Fruit fly (Drosophila melanogaster) S2 (cell line): ENCODE data around the gene emc.

Experiments used
- CG8478 ChIP-seq: fragments of >200 bp; optimal IDR thresholded peaks from 2 replicates; lab custom pipeline; 2018
- CTCF ChIP-seq, 2 experiments: fragments of >200 bp; optimal IDR thresholded peaks; 2 replicates each; lab custom pipeline; 2018

The emc gene

dm6 chr3L:722386-722785, 26.8 kb upstream of the emc start:
- TF ChIP-seq CG8478 = no peak
- TF ChIP-seq CTCF (optimal IDR thresholded peaks at IDR 0.05; lab: Kevin White, UChicago) = no peak

dm6 chr3L:723654-724461, 25.3 kb upstream of the emc start:
- no peak for TF ChIP-seq CG8478
- TF ChIP-seq CTCF (optimal IDR thresholded peaks at IDR 0.05; lab: Kevin White, UChicago) = no peak

- TF ChIP-seq CTCF (optimal IDR thresholded peaks at IDR 0.05; lab: Kevin White, UChicago) (no peak), CG8478 (no peak)
Measured at dm6 chr3L:724518-725341, 24.5 kb upstream of the emc start.

- TF ChIP-seq CTCF (optimal IDR thresholded peaks at IDR 0.05; lab: Kevin White, UChicago) (no peak), CG8478 (no peak)
Measured at dm6 chr3L:725527-726191, 23.5 kb upstream of the emc start.

- TF ChIP-seq CG8478 (no peak), CTCF (optimal IDR thresholded peaks at IDR 0.05; lab: Kevin White, UChicago) (no peak)
Measured at dm6 chr3L:726486-727180, 22.6 kb upstream of the emc start.

DNA sequence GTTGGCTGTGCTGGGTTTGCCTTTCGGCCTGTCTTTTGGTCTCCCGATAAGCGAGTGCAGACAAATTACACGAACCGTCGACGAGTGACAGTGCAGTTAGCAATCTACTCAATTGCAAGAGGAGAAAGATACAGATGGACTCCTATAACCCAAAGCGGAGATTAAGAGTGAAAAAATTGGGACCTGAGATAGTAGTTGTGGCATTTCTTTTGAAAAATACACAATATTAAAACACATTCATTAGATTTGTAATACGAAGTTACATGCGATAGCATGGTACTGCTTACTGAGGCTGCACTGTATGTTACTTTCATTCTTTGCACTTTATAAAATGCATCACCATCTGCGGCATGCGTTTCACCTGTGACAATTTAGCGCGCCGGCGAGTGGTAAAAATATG, 22.0 kb upstream of the emc start:
- no peak for TF ChIP-seq CTCF (optimal IDR thresholded peaks at IDR 0.05; lab: Kevin White, UChicago)
- no peak for TF ChIP-seq CG8478

dm6 chr3L:727874-728273, 21.3 kb upstream of the emc start:
- TF ChIP-seq CG8478 = no peak
- no peak for TF ChIP-seq CTCF (optimal IDR thresholded peaks at IDR 0.05; lab: Kevin White, UChicago)

dm6 chr3L:728579-728978, 20.6 kb upstream of the emc start:
- TF ChIP-seq CTCF (optimal IDR thresholded peaks at IDR 0.05; lab: Kevin White, UChicago) = no peak
- TF ChIP-seq CG8478 = no peak

DNA sequence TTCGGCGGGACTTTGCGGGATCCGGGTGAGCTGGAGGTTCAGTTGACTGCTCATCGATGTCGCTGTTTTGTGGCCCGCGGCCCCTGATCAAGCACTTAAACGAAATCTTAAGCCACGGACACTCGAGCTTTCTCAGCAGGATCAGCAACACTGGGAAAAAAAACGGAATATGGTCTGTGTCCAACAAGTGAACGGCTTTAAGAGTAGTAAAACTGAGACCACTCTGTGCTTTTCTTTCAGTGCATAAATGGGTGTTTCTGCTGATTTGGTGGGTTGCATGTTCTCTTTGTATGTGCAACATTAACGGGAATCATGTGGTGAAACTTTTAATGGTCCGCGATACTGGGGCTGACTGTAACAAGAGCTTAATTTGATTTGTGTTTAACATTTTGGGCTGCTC, 19.9 kb upstream of the emc start:
- TF ChIP-seq CTCF (optimal IDR thresholded peaks at IDR 0.05; lab: Kevin White, UChicago) = no peak

dm6 chr3L:731469-731868, 17.7 kb upstream of the emc start:
- no peak for TF ChIP-seq CG8478
- no peak for TF ChIP-seq CTCF (optimal IDR thresholded peaks at IDR 0.05; lab: Kevin White, UChicago)

DNA sequence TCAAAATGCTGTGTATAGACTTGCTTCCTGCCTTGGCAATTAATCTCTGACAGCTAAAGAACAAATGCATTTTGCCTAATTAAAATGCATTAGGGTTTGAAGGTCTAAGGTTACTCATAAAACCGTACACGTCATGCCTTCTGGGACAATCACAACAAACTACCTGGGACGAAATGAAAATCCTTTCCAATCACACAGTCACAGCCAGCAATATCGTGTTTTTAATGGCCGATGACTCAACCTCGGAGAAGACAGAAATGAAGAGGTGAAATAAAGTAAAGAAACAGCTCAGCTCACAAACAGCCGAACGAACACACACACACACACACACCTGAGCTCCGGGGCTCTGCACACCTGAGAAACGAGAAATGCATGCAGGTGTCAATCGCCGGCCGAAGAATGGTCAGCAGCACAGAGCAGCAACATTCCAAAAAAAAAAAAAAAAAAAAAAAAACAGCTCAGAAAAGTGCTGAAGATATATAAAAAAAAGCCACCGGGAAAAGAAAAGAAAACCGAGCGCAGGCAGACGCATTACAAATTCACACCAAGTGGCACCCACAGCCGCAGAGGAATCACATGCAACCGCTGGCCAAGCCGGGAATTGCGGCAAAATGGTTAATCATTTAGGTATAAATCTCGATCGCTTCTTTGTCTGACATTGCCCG, 16.8 kb upstream of the emc start:
- no peak for TF ChIP-seq CTCF (optimal IDR thresholded peaks at IDR 0.05; lab: Kevin White, UChicago)
- TF ChIP-seq CG8478 = no peak

dm6 chr3L:733174-733829, 15.9 kb upstream of the emc start:
- no peak for TF ChIP-seq CG8478

DNA sequence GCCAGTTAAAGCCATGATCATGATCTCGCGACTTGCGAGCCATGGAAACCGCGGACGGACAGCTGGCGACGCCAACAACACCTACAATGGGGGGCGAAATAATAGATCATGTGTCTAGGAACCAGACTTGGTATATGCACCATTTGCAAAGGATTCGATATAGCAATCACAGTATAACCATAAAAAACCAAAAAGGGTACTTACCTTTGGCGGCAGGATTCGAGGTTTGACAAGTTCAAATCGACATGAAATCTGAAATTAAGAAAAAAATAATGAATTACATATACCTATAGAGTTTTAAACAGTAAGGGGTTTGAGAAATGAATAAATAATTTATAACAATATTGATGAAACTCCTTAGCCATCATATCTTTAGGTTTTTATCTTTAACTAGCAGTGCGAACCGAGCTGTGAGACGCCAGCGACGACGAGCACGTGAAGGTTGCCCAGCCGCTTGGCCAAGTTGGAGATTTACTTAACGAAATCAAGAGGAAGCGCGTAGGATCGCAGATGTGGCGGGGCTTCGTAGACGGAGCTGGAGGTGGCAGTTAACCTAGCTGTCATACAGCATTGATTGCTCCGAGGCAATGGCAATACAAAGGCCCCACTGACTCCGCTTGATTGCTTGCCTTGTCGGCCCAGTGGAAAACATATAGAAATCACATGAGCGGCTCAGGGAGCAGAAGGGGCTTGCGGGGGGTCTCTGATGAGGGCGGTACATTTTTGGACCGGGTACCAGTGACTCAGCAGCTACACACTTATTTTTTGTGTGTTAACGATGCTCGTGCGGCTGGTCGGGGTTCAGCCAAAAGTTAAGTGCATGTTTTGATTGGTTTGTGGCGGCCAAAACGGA, 15.1 kb upstream of the emc start:
- TF ChIP-seq CTCF (optimal IDR thresholded peaks at IDR 0.05; lab: Kevin White, UChicago) (no peak), CG8478 (no peak)
